Fruit fly (Drosophila melanogaster) whole organism, prepupa: Measurements from ENCODE around the gene CG16989.

Experiments
- Blimp-1 ChIP-seq: fragments of 200-800 bp; sonication (Bioruptor generic); optimal IDR thresholded peaks from 3 replicates; lab custom pipeline; 2017; ENCODE audit warnings: missing biosample characterization, missing genetic modification characterization, mild to moderate bottlenecking, moderate library complexity, missing genetic modification reagents
- CG11762 ChIP-seq: fragments of 200-800 bp; sonication (Bioruptor generic); optimal IDR thresholded peaks from 3 replicates; lab custom pipeline; 2016; ENCODE audit warnings: missing biosample characterization, missing genetic modification characterization; ENCODE audit not compliant: insufficient read depth
- CG1621 ChIP-seq: fragments of 200-800 bp; sonication (Bioruptor generic); optimal IDR thresholded peaks from 3 replicates; lab custom pipeline; 2018; ENCODE audit warnings: missing biosample characterization, mild to moderate bottlenecking, missing genetic modification characterization
- CG16779 ChIP-seq: fragments of 200-800 bp; sonication (Bioruptor generic); optimal IDR thresholded peaks from 3 replicates; lab custom pipeline; 2017; ENCODE audit warnings: missing biosample characterization, mild to moderate bottlenecking, missing genetic modification characterization
- CG3032 ChIP-seq: fragments of 200-800 bp; optimal IDR thresholded peaks from 2 replicates; lab custom pipeline; 2019; ENCODE audit warnings: missing biosample characterization, mild to moderate bottlenecking, missing genetic modification characterization, moderate library complexity
- CG31627 ChIP-seq: fragments of 200-800 bp; sonication (Bioruptor generic); optimal IDR thresholded peaks from 3 replicates; lab custom pipeline; 2016; ENCODE audit warnings: missing biosample characterization, missing genetic modification characterization
- CG32006 ChIP-seq: fragments of 200-800 bp; sonication (Bioruptor generic); optimal IDR thresholded peaks from 3 replicates; lab custom pipeline; 2017; ENCODE audit warnings: missing biosample characterization, mild to moderate bottlenecking, missing genetic modification characterization
- CG3919 ChIP-seq: fragments of 200-800 bp; sonication (Bioruptor generic); optimal IDR thresholded peaks from 3 replicates; lab custom pipeline; 2016; ENCODE audit warnings: missing biosample characterization, missing genetic modification characterization
- CG4318 ChIP-seq: fragments of 200-800 bp; sonication (Bioruptor generic); optimal IDR thresholded peaks from 3 replicates; lab custom pipeline; 2017; ENCODE audit warnings: missing biosample characterization, mild to moderate bottlenecking, missing genetic modification characterization
- CG6163 ChIP-seq: fragments of 200-800 bp; sonication (Bioruptor generic); IDR thresholded peaks from 3 replicates; pipeline ENCODE4 v1.3.6; 2022; ENCODE audit warnings: missing biosample characterization, missing genetic modification characterization
- CG6276 ChIP-seq: fragments of 200-800 bp; sonication (Bioruptor generic); optimal IDR thresholded peaks from 2 replicates; lab custom pipeline; 2017; ENCODE audit warnings: missing biosample characterization, mild to moderate bottlenecking, missing genetic modification characterization
- CG6792 ChIP-seq: fragments of 200-800 bp; sonication (Bioruptor generic); optimal IDR thresholded peaks from 3 replicates; lab custom pipeline; 2016; ENCODE audit warnings: missing biosample characterization, missing genetic modification characterization
- CG6808 ChIP-seq: fragments of 200-800 bp; sonication (Bioruptor generic); optimal IDR thresholded peaks from 3 replicates; lab custom pipeline; 2017; ENCODE audit warnings: missing biosample characterization, missing genetic modification characterization, mild to moderate bottlenecking, moderate library complexity, missing genetic modification reagents
- CG7368 ChIP-seq: fragments of 200-800 bp; sonication (Bioruptor generic); optimal IDR thresholded peaks from 3 replicates; lab custom pipeline; 2016; ENCODE audit warnings: missing biosample characterization, missing genetic modification characterization
- CG8119 ChIP-seq: fragments of 200-800 bp; sonication (Bioruptor generic); IDR thresholded peaks from 3 replicates; pipeline ENCODE4 v1.3.6; 2022; ENCODE audit warnings: missing biosample characterization, missing genetic modification characterization
- CG8632 ChIP-seq: fragments of 200-800 bp; sonication (Bioruptor generic); optimal IDR thresholded peaks from 3 replicates; lab custom pipeline; 2016; ENCODE audit warnings: missing biosample characterization, missing genetic modification characterization
- CG9139 ChIP-seq: fragments of 200-800 bp; sonication (Bioruptor generic); optimal IDR thresholded peaks from 3 replicates; lab custom pipeline; 2017; ENCODE audit warnings: missing biosample characterization, mild to moderate bottlenecking, missing genetic modification characterization
- Eip93F ChIP-seq: fragments of 200-800 bp; sonication (Bioruptor generic); optimal IDR thresholded peaks from 2 replicates; lab custom pipeline; 2016; ENCODE audit warnings: missing biosample characterization, mild to moderate bottlenecking, missing genetic modification characterization
- Ets96B ChIP-seq: fragments of 200-800 bp; optimal IDR thresholded peaks from 2 replicates; lab custom pipeline; 2019; ENCODE audit warnings: missing biosample characterization, mild to moderate bottlenecking, missing genetic modification characterization, moderate library complexity
- Gug ChIP-seq: fragments of 200-800 bp; sonication (Bioruptor generic); IDR thresholded peaks from 2 replicates; pipeline ENCODE4 v1.3.6; 2022; ENCODE audit warnings: missing biosample characterization, missing genetic modification characterization
- Hr38 ChIP-seq: sonication (Bioruptor generic); optimal IDR thresholded peaks from 2 replicates; lab custom pipeline; 2016; ENCODE audit warnings: missing biosample characterization, missing genetic modification characterization
- OdsH ChIP-seq: fragments of 200-800 bp; sonication (Bioruptor generic); optimal IDR thresholded peaks from 3 replicates; lab custom pipeline; 2016; ENCODE audit warnings: missing biosample characterization, missing genetic modification characterization
- Smox ChIP-seq: fragments of 200-800 bp; sonication (Bioruptor generic); optimal IDR thresholded peaks from 3 replicates; lab custom pipeline; 2016; ENCODE audit warnings: missing biosample characterization, missing genetic modification characterization
- Sox102F ChIP-seq: fragments of 200-800 bp; sonication (Bioruptor generic); optimal IDR thresholded peaks from 2 replicates; lab custom pipeline; 2016; ENCODE audit warnings: missing biosample characterization, mild to moderate bottlenecking, missing genetic modification characterization
- Sox15 ChIP-seq: fragments of 200-800 bp; sonication (Bioruptor generic); optimal IDR thresholded peaks from 3 replicates; lab custom pipeline; 2016; ENCODE audit warnings: missing biosample characterization, missing genetic modification characterization
- achi ChIP-seq: fragments of 200-800 bp; sonication (Bioruptor generic); optimal IDR thresholded peaks from 3 replicates; lab custom pipeline; 2016; ENCODE audit warnings: missing biosample characterization, missing genetic modification characterization
- acj6 ChIP-seq: fragments of 200-800 bp; sonication (Bioruptor generic); optimal IDR thresholded peaks from 3 replicates; lab custom pipeline; 2016; ENCODE audit warnings: missing biosample characterization, missing genetic modification characterization
- dac ChIP-seq: fragments of 200-800 bp; sonication (Bioruptor generic); optimal IDR thresholded peaks from 2 replicates; lab custom pipeline; 2017; ENCODE audit warnings: missing biosample characterization, mild to moderate bottlenecking, missing genetic modification characterization
- dsx ChIP-seq: fragments of 200-800 bp; optimal IDR thresholded peaks from 3 replicates; lab custom pipeline; 2019; ENCODE audit warnings: missing biosample characterization, mild to moderate bottlenecking, missing genetic modification characterization, moderate library complexity; ENCODE audit not compliant: poor library complexity, severe bottlenecking
- eg ChIP-seq: fragments of 200-800 bp; sonication (Bioruptor generic); IDR thresholded peaks from 3 replicates; pipeline ENCODE4 v1.3.6; 2022; ENCODE audit warnings: missing biosample characterization, missing genetic modification characterization
- esn ChIP-seq: fragments of 200-800 bp; sonication (Bioruptor generic); optimal IDR thresholded peaks from 2 replicates; lab custom pipeline; 2016; ENCODE audit warnings: missing biosample characterization, mild to moderate bottlenecking, missing genetic modification characterization, moderate library complexity
- fd85E ChIP-seq: fragments of 200-800 bp; sonication (Bioruptor generic); optimal IDR thresholded peaks from 3 replicates; lab custom pipeline; 2016; ENCODE audit warnings: missing biosample characterization, missing genetic modification characterization
- fkh ChIP-seq: fragments of 200-800 bp; sonication (Bioruptor generic); optimal IDR thresholded peaks from 3 replicates; lab custom pipeline; 2017; ENCODE audit warnings: missing biosample characterization, mild to moderate bottlenecking, missing genetic modification characterization, moderate library complexity
- lz ChIP-seq: fragments of 200-800 bp; sonication (Bioruptor generic); optimal IDR thresholded peaks from 3 replicates; lab custom pipeline; 2016; ENCODE audit warnings: missing biosample characterization, missing genetic modification characterization
- net ChIP-seq: fragments of 200-800 bp; sonication (Bioruptor generic); optimal IDR thresholded peaks from 3 replicates; lab custom pipeline; 2016; ENCODE audit warnings: missing biosample characterization, missing genetic modification characterization
- pdm3 ChIP-seq: fragments of 200-800 bp; sonication (Bioruptor generic); optimal IDR thresholded peaks from 3 replicates; lab custom pipeline; 2016; ENCODE audit warnings: missing biosample characterization, missing genetic modification characterization
- salr ChIP-seq, 2 experiments: fragments of 200-800 bp; sonication (Bioruptor generic); optimal IDR thresholded peaks; 3 replicates each; lab custom pipeline; 2016 to 2018; ENCODE audit warnings: missing biosample characterization in 2 of 2, missing genetic modification characterization in 2 of 2, mild to moderate bottlenecking in 1 of 2
- ss ChIP-seq, 2 experiments: fragments of 200-800 bp; sonication (Bioruptor generic); optimal IDR thresholded peaks; 2 replicates in 1 of 2; 3 replicates in 1 of 2; lab custom pipeline; 2017 to 2018; ENCODE audit warnings: mild to moderate bottlenecking in 2 of 2, missing biosample characterization in 2 of 2, missing genetic modification characterization in 2 of 2, moderate library complexity in 1 of 2
- topi ChIP-seq: fragments of 200-800 bp; sonication (Bioruptor generic); optimal IDR thresholded peaks from 3 replicates; lab custom pipeline; 2016; ENCODE audit warnings: missing biosample characterization, missing genetic modification characterization
- vri ChIP-seq: fragments of 200-800 bp; sonication (Bioruptor generic); optimal IDR thresholded peaks from 3 replicates; lab custom pipeline; 2016; ENCODE audit warnings: missing biosample characterization, mild to moderate bottlenecking, missing genetic modification characterization

CG16989 gene

dm6 chrX:792923-793322 lies at the start of gene CG16989:
CG16989 (plus strand) TSS chrX:793147.
- TF ChIP-seq fkh (peak; percentile 28), achi (GFP tag; lab: Kevin White, UChicago) (peak; percentile 90), CG1621 (tag; lab: Kevin White, UChicago) (peak; percentile 57), OdsH (GFP tag; lab: Kevin White, UChicago) (no peak)

- TF ChIP-seq CG1621 (tag; lab: Kevin White, UChicago): no peak
- TF ChIP-seq CG32006 (GFP tag; lab: Kevin White, UChicago): no peak
These were observed 42.9 kb upstream of the CG16989 start, which contains the start of gene CG5254 for dm6 chrX:750047-750446. CG5254 (plus strand) TSS chrX:750347.

dm6 chrX:751201-751600 lies 41.7 kb upstream of the CG16989 start, which contains the start of gene CG13362:
CG13362 (minus strand) TSS chrX:751301.
- TF ChIP-seq CG8119 (GFP tag; lab: Robert Waterston, UW): no peak
- TF ChIP-seq CG6163 (GFP tag; lab: Robert Waterston, UW): no peak
- no peak for TF ChIP-seq dac
- no peak for TF ChIP-seq CG1621 (tag; lab: Kevin White, UChicago)
- no peak for TF ChIP-seq acj6 (GFP tag; lab: Kevin White, UChicago)
- TF ChIP-seq CG11762: no peak
- no peak for TF ChIP-seq fd85E
- TF ChIP-seq Smox (GFP tag; lab: Kevin White, UChicago): no peak
- TF ChIP-seq CG9139: no peak
- TF ChIP-seq CG4318 (GFP tag; lab: Kevin White, UChicago): no peak
- no peak for TF ChIP-seq Sox15 (GFP tag; lab: Kevin White, UChicago)
- TF ChIP-seq CG3032 (tag; lab: Kevin White, UChicago): no peak
- TF ChIP-seq Ets96B (tag; lab: Kevin White, UChicago): no peak
- no peak for TF ChIP-seq eg (GFP tag; lab: Robert Waterston, UW)
- TF ChIP-seq CG7368 (GFP tag; lab: Kevin White, UChicago): no peak
- no peak for TF ChIP-seq Sox102F (GFP tag; lab: Kevin White, UChicago)
- TF ChIP-seq CG6792 (GFP tag; lab: Kevin White, UChicago): no peak
- no peak for TF ChIP-seq CG8632 (GFP tag; lab: Kevin White, UChicago)
- TF ChIP-seq Eip93F (GFP tag; lab: Kevin White, UChicago): no peak

- no peak for TF ChIP-seq lz
- no peak for TF ChIP-seq CG6792 (GFP tag; lab: Kevin White, UChicago)
- no peak for TF ChIP-seq CG11762
- TF ChIP-seq CG3919: no peak
- TF ChIP-seq OdsH (GFP tag; lab: Kevin White, UChicago): no peak
- TF ChIP-seq Ets96B (tag; lab: Kevin White, UChicago): no peak
- TF ChIP-seq CG6276 (GFP tag; lab: Kevin White, UChicago): no peak
- no peak for TF ChIP-seq achi (GFP tag; lab: Kevin White, UChicago)
These were observed 39.4 kb upstream of the CG16989 start, which contains the start of gene CG13361 for dm6 chrX:753553-753952. CG13361 (minus strand) TSS chrX:753653.

- TF ChIP-seq pdm3 (peak; percentile 91), fd85E (peak; percentile 69), CG6808 (GFP tag; lab: Kevin White, UChicago) (peak; percentile 77), CG32006 (GFP tag; lab: Kevin White, UChicago) (peak; percentile 91), CG7368 (GFP tag; lab: Kevin White, UChicago) (peak; percentile 83), Sox15 (GFP tag; lab: Kevin White, UChicago) (peak; percentile 65), CG6163 (GFP tag; lab: Robert Waterston, UW) (no peak; the same call in 1 of the 3 replicates), topi (GFP tag; lab: Kevin White, UChicago) (peak; percentile 81), eg (GFP tag; lab: Robert Waterston, UW) (peak; percentile 95), lz (peak; percentile 84), net (peak; percentile 90), Hr38 (GFP tag; lab: Kevin White, UChicago) (peak; percentile 60), salr (GFP tag; optimal IDR thresholded peaks at IDR 0.05; lab: Kevin White, UChicago) (peak; percentile 62 to 65), OdsH (GFP tag; lab: Kevin White, UChicago) (peak; percentile 88), dsx (peak; percentile 79), Blimp-1 (peak; percentile 10), ss (GFP tag; optimal IDR thresholded peaks at IDR 0.05; lab: Kevin White, UChicago) (peak; percentile 84), CG16779 (peak; percentile 78), Gug (peak; percentile 90), CG6792 (GFP tag; lab: Kevin White, UChicago) (peak; percentile 83), CG31627 (GFP tag; lab: Kevin White, UChicago) (peak; percentile 80), vri (peak; percentile 96), esn (GFP tag; lab: Kevin White, UChicago) (peak; percentile 83)
These were observed 37.2 kb upstream of the CG16989 start for dm6 chrX:755642-756332.
